Worm (Caenorhabditis elegans): ENCODE measurements around the gene Y48A6B.9.

DNA sequence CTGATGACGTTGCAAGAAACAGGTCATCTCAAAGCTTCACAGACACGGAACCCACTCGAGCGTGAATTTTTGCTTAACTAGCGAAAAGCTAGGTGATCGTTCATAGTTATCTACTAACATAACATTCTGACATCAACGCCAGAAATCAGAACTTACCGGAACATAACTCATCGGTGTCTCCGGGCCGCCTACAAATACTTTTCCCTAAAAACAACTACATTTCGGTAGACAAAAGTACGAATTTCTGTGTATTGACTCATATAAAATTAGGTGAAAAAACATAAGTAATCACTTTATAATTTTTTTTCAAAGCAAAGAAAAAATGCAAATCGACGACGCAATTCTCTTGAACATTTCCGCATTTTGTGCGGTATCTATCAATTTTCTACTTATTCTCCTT lies 41.2 kb downstream of the Y48A6B.9 start, which contains the start of gene str-261:
- TF ChIP-seq mes-2 (tag; optimal IDR thresholded peaks at IDR 0.05; ENCODE audit: poor library complexity, severe bottlenecking), result no peak
- TF ChIP-seq nhr-10 (tag; optimal IDR thresholded peaks at IDR 0.05), result no peak
